Fruit fly (Drosophila melanogaster): Measurements from ENCODE around the gene mRpS21.

The mRpS21 gene

DNA sequence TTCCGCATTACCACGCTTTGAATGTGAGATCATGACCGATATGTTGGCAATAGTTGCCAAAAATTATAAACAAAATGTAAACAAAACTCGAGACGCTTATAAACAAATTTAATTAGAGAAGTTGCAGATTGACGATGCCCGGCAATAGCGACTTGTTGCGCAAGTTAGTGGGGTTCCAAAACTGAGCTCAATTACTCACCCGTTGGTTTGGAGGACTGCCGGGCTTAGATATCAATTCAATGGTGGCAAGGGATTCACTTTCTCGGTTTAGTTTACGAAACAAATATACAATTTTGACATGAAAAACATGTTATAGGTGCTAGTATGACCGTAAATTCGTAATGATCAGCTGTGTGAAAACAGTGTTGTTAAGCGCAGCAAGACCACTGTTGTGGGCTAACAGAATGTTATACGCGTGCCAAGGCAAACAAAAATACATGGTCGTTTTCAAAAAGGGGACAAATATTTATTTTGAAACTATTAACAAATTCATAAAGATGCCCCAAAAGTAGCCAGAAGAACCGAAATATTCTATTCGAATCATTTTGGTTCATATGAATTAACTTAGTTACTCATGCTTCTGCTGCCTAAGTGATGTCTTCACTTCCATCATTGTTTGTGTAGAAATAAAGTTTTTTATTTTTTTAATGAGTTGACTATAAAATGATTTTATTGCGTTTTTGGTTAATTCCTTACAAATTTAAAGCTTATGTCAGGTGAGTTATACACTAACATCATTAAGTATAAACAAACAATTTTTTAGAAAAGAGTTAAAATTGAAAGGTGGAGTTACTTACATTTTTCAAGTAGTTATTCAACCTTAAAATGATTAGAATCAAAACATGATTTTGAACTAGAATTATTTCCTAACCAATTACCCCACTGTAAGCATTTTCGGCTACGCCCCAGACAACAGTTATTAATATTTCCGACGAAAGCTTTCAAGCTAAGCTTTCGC, 14.8 kb downstream of the mRpS21 start, which contains the start of gene Elp6 (continued):
- TF ChIP-seq nom (GFP tag; optimal IDR thresholded peaks at IDR 0.05) (no peak), CG4617 (GFP tag; optimal IDR thresholded peaks at IDR 0.05; ENCODE audit: borderline replicate concordance) (no peak), toy (GFP tag; IDR thresholded peaks at IDR 0.05) (no peak), tna (GFP tag; IDR thresholded peaks at IDR 0.05; ENCODE audit: partially characterized antibody) (no peak), CG4854 (GFP tag; optimal IDR thresholded peaks at IDR 0.05) (no peak), inv (GFP tag; IDR thresholded peaks at IDR 0.05; ENCODE audit: partially characterized antibody) (no peak), Ets65A (GFP tag) (peak; percentile 90), Adf1 (GFP tag; IDR thresholded peaks at IDR 0.05) (no peak), CG12219 (GFP tag; optimal IDR thresholded peaks at IDR 0.05) (peak; percentile 19), dati (GFP tag; IDR thresholded peaks at IDR 0.05) (0 out of 2 replicates have a peak, but pooled peaks have one; percentile 35), CG16815 (GFP tag; optimal IDR thresholded peaks at IDR 0.05) (peak; percentile 56), HLH4C (GFP tag; IDR thresholded peaks at IDR 0.05; ENCODE audit: partially characterized antibody) (no peak), Awh (GFP tag; IDR thresholded peaks at IDR 0.05) (peak; percentile 67; the same call in 1 of the 2 replicates), D19A (tag; optimal IDR thresholded peaks at IDR 0.05) (no peak), CG8944 (GFP tag; optimal IDR thresholded peaks at IDR 0.05) (peak; percentile 41), CG12071 (GFP tag; optimal IDR thresholded peaks at IDR 0.05) (no peak), abd-A (tag; optimal IDR thresholded peaks at IDR 0.05) (no peak), CG6854 (GFP tag; optimal IDR thresholded peaks at IDR 0.05) (peak; percentile 53), CG4328 (GFP tag; optimal IDR thresholded peaks at IDR 0.05) (peak; percentile 24), CG10543 (GFP tag; optimal IDR thresholded peaks at IDR 0.05) (peak; percentile 47), Ets97D (GFP tag; optimal IDR thresholded peaks at IDR 0.05) (peak; percentile 21), CG3995 (GFP tag; optimal IDR thresholded peaks at IDR 0.05) (peak; percentile 25), Meics (GFP tag; optimal IDR thresholded peaks at IDR 0.05) (peak; percentile 87), sisA (GFP tag; IDR thresholded peaks at IDR 0.05) (peak; percentile 63; the same call in 1 of the 2 replicates), CG15514 (GFP tag; optimal IDR thresholded peaks at IDR 0.05) (peak; percentile 57), Doc2 (GFP tag; IDR thresholded peaks at IDR 0.05) (no peak), ewg (GFP tag; optimal IDR thresholded peaks at IDR 0.05) (peak; percentile 48), odd (GFP tag; optimal IDR thresholded peaks at IDR 0.05) (peak; percentile 57), CG3847 (GFP tag; IDR thresholded peaks at IDR 0.05) (peak; percentile 32; the same call in 1 of the 2 replicates), Atf-2 (GFP tag; optimal IDR thresholded peaks at IDR 0.05) (peak; percentile 58), CG12744 (GFP tag; optimal IDR thresholded peaks at IDR 0.05) (peak; percentile 51), CG9797 (GFP tag; optimal IDR thresholded peaks at IDR 0.05) (peak; percentile 59), tio (GFP tag; optimal IDR thresholded peaks at IDR 0.05) (peak; percentile 82), CG30431 (GFP tag; optimal IDR thresholded peaks at IDR 0.05) (peak; percentile 4), mirr (GFP tag; optimal IDR thresholded peaks at IDR 0.05) (no peak), CG5953 (GFP tag; IDR thresholded peaks at IDR 0.05) (no peak), CG17568 (GFP tag; optimal IDR thresholded peaks at IDR 0.05) (peak; percentile 38), scrt (GFP tag; optimal IDR thresholded peaks at IDR 0.05) (peak; percentile 68), YL-1 (GFP tag; optimal IDR thresholded peaks at IDR 0.05) (no peak), Hmx (GFP tag; optimal IDR thresholded peaks at IDR 0.05) (peak; percentile 28), lov (optimal IDR thresholded peaks at IDR 0.05) (no peak), lov (GFP tag; IDR thresholded peaks at IDR 0.05) (no peak), chm (GFP tag; IDR thresholded peaks at IDR 0.05) (no peak), gsb-n (tag; optimal IDR thresholded peaks at IDR 0.05) (no peak), CG17912 (GFP tag; optimal IDR thresholded peaks at IDR 0.05) (no peak), klu (GFP tag; IDR thresholded peaks at IDR 0.05) (peak; percentile 47; the same call in 1 of the 2 replicates), Spps (tag; optimal IDR thresholded peaks at IDR 0.05) (no peak), eyg (GFP tag; optimal IDR thresholded peaks at IDR 0.05) (peak; percentile 52)
